Worm (Caenorhabditis elegans) whole organism, L4 larva: Measurements from ENCODE around the gene nhr-4.

Experiments used
- F10B5.3 ChIP-seq: sonication (generic microtip); optimal IDR thresholded peaks from 2 replicates; lab custom pipeline; 2016; ENCODE audit warnings: mild to moderate bottlenecking, missing genetic modification characterization, missing compliant biosample characterization
- ama-1 ChIP-seq: fragments of 150-350 bp; optimal IDR thresholded peaks from 2 replicates; lab custom pipeline; 2014; ENCODE audit warnings: inconsistent platforms, mixed read lengths
- duxl-1 ChIP-seq: sonication (generic microtip); optimal IDR thresholded peaks from 2 replicates; lab custom pipeline; 2016; ENCODE audit warnings: mild to moderate bottlenecking, missing genetic modification characterization, moderate library complexity, missing compliant biosample characterization; ENCODE audit not compliant: poor library complexity
- hmg-1.1 ChIP-seq: fragments of 200-800 bp; sonication (Bioruptor generic); IDR thresholded peaks from 2 replicates; pipeline ENCODE4 v1.3.6; 2022; ENCODE audit warnings: missing genetic modification reagents, missing genetic modification characterization, missing compliant biosample characterization
- jun-1 ChIP-seq: fragments of 150-350 bp; optimal IDR thresholded peaks from 2 replicates; lab custom pipeline; 2014; ENCODE audit warnings: missing biosample characterization, missing genetic modification reagents, missing genetic modification characterization
- lin-13 ChIP-seq: fragments of 150-350 bp; optimal IDR thresholded peaks from 2 replicates; lab custom pipeline; 2014; ENCODE audit warnings: missing biosample characterization, missing genetic modification reagents, missing genetic modification characterization
- mdl-1 ChIP-seq, 2 experiments: fragments of 150-350 bp in 1 of 2; sonication (generic microtip) in 1 of 2; optimal IDR thresholded peaks; 2 replicates each; lab custom pipeline; 2014 to 2017; ENCODE audit warnings: missing biosample characterization in 2 of 2, missing genetic modification characterization in 2 of 2
- nhr-11 ChIP-seq: fragments of 150-350 bp; optimal IDR thresholded peaks from 2 replicates; lab custom pipeline; 2014; ENCODE audit warnings: missing biosample characterization, missing genetic modification characterization
- nhr-237 ChIP-seq: sonication (generic microtip); optimal IDR thresholded peaks from 2 replicates; lab custom pipeline; 2017; ENCODE audit warnings: missing biosample characterization, missing genetic modification characterization
- nhr-41 ChIP-seq: fragments of 200-800 bp; sonication (Bioruptor generic); IDR thresholded peaks from 2 replicates; pipeline ENCODE4 v1.3.6; 2022; ENCODE audit warnings: missing genetic modification reagents, missing genetic modification characterization, missing compliant biosample characterization
- nhr-76 ChIP-seq: fragments of 150-350 bp; optimal IDR thresholded peaks from 2 replicates; lab custom pipeline; 2014; ENCODE audit warnings: missing biosample characterization, missing genetic modification characterization
- zip-11 ChIP-seq: fragments of 200-800 bp; sonication (Bioruptor generic); IDR thresholded peaks from 2 replicates; pipeline ENCODE4 v1.3.6; 2022; ENCODE audit warnings: missing genetic modification characterization, missing compliant biosample characterization

ce11 chrIV:9895088-9895487 is 16.0 kb downstream of the nhr-4 start, which contains the start of gene ssp-32:
- no peak for TF ChIP-seq nhr-237 (tag; lab: Kevin White, UChicago)
- TF ChIP-seq nhr-11 (tag; lab: Kevin White, UChicago) = no peak
- TF ChIP-seq ama-1 (lab: Kevin White, UChicago) = no peak
- no peak for TF ChIP-seq hmg-1.1 (GFP tag; lab: Robert Waterston, UW)
- no peak for TF ChIP-seq F10B5.3 (tag; lab: Kevin White, UChicago)
- TF ChIP-seq nhr-41 (GFP tag; lab: Robert Waterston, UW) = no peak
- TF ChIP-seq duxl-1 (tag; lab: Kevin White, UChicago) = no peak
- no peak for TF ChIP-seq zip-11 (GFP tag; lab: Robert Waterston, UW)
- no peak for TF ChIP-seq mdl-1 (tag; optimal IDR thresholded peaks at IDR 0.05; lab: Kevin White, UChicago)
- no peak for TF ChIP-seq jun-1 (tag; lab: Kevin White, UChicago)
- TF ChIP-seq lin-13 (GFP tag; lab: Kevin White, UChicago) = no peak
- TF ChIP-seq nhr-76 = no peak
